Worm (Caenorhabditis elegans) whole organism, young adult: Measurements from ENCODE around the gene pigg-1.

Source experiments
- B0035.1 ChIP-seq: sonication (generic microtip); optimal IDR thresholded peaks from 2 replicates; lab custom pipeline; 2016; ENCODE audit warnings: missing genetic modification characterization, mild to moderate bottlenecking, missing compliant biosample characterization, missing genotype, missing genetic modification reagents
- B0261.1 ChIP-seq: sonication (generic microtip); optimal IDR thresholded peaks from 2 replicates; lab custom pipeline; 2016; ENCODE audit warnings: mild to moderate bottlenecking, missing genetic modification characterization, moderate library complexity, missing compliant biosample characterization
- B0336.3 ChIP-seq: fragments of 200-800 bp; sonication (Bioruptor generic); IDR thresholded peaks from 2 replicates; pipeline ENCODE4 v1.3.6; 2022; ENCODE audit warnings: missing genetic modification characterization, missing compliant biosample characterization
- C17E4.6 ChIP-seq: fragments of 200-800 bp; sonication (Bioruptor generic); IDR thresholded peaks from 2 replicates; pipeline ENCODE4 v1.3.6; 2022; ENCODE audit warnings: missing genetic modification reagents, missing genetic modification characterization, missing compliant biosample characterization
- F23B12.7 ChIP-seq: sonication (generic microtip); optimal IDR thresholded peaks from 2 replicates; lab custom pipeline; 2017; ENCODE audit warnings: missing genetic modification characterization, mild to moderate bottlenecking, missing compliant biosample characterization, antibody characterized with exemption, moderate library complexity; ENCODE audit not compliant: insufficient read depth
- F33H1.4 ChIP-seq: fragments of 200-800 bp; sonication (Bioruptor generic); IDR thresholded peaks from 2 replicates; pipeline ENCODE4 v1.3.6; 2022; ENCODE audit warnings: missing genetic modification reagents, missing genetic modification characterization, missing compliant biosample characterization
- F52B5.7 ChIP-seq: sonication (generic microtip); optimal IDR thresholded peaks from 2 replicates; lab custom pipeline; 2016; ENCODE audit warnings: mild to moderate bottlenecking, missing genetic modification characterization, missing compliant biosample characterization
- F57A8.1 ChIP-seq: fragments of 200-800 bp; sonication (Bioruptor generic); optimal IDR thresholded peaks from 2 replicates; lab custom pipeline; 2018; ENCODE audit warnings: mild to moderate bottlenecking, missing genetic modification characterization, moderate library complexity, missing compliant biosample characterization
- Y56A3A.18 ChIP-seq: fragments of 200-800 bp; sonication (Bioruptor generic); IDR thresholded peaks from 2 replicates; pipeline ENCODE4 v1.3.6; 2022; ENCODE audit warnings: missing genetic modification reagents, missing genetic modification characterization, missing compliant biosample characterization
- Y95B8A.8 ChIP-seq: fragments of 200-800 bp; sonication (Bioruptor generic); IDR thresholded peaks from 2 replicates; pipeline ENCODE4 v1.3.6; 2022; ENCODE audit warnings: missing genetic modification reagents, missing genetic modification characterization, missing compliant biosample characterization
- aptf-3 ChIP-seq: fragments of 200-800 bp; sonication (Bioruptor generic); IDR thresholded peaks from 2 replicates; pipeline ENCODE4 v1.3.6; 2022; ENCODE audit warnings: missing genetic modification characterization, missing compliant biosample characterization
- atf-7 ChIP-seq: sonication (generic microtip); optimal IDR thresholded peaks from 2 replicates; lab custom pipeline; 2017; ENCODE audit warnings: mild to moderate bottlenecking, missing genetic modification characterization, missing compliant biosample characterization
- bed-1 ChIP-seq: fragments of 200-800 bp; sonication (Bioruptor generic); IDR thresholded peaks from 2 replicates; pipeline ENCODE4 v1.3.6; 2022; ENCODE audit warnings: missing genetic modification reagents, missing genetic modification characterization, missing compliant biosample characterization
- cebp-2 ChIP-seq: fragments of 200-800 bp; sonication (Bioruptor generic); IDR thresholded peaks from 2 replicates; pipeline ENCODE4 v1.3.6; 2022; ENCODE audit warnings: missing genetic modification characterization, missing compliant biosample characterization
- ceh-100 ChIP-seq: fragments of 200-800 bp; sonication (Bioruptor generic); IDR thresholded peaks from 2 replicates; pipeline ENCODE4 v1.3.6; 2022; ENCODE audit warnings: missing genetic modification reagents, missing genetic modification characterization, missing compliant biosample characterization
- dox-1 ChIP-seq: fragments of 200-800 bp; sonication (Bioruptor generic); IDR thresholded peaks from 2 replicates; pipeline ENCODE4 v1.3.6; 2022; ENCODE audit warnings: missing genetic modification reagents, missing genetic modification characterization, missing compliant biosample characterization
- efl-1 ChIP-seq: fragments of 150-350 bp; optimal IDR thresholded peaks from 2 replicates; lab custom pipeline; 2014; ENCODE audit warnings: missing biosample characterization, missing genetic modification reagents, missing genetic modification characterization
- egl-18 ChIP-seq: fragments of 200-800 bp; sonication (Bioruptor generic); IDR thresholded peaks from 2 replicates; pipeline ENCODE4 v1.3.6; 2022; ENCODE audit warnings: missing genetic modification reagents, missing genetic modification characterization, missing compliant biosample characterization
- egl-44 ChIP-seq: fragments of 200-800 bp; sonication (Bioruptor generic); IDR thresholded peaks from 2 replicates; pipeline ENCODE4 v1.3.6; 2022; ENCODE audit warnings: missing genetic modification reagents, missing genetic modification characterization, missing compliant biosample characterization
- egrh-3 ChIP-seq: fragments of 200-800 bp; sonication (Bioruptor generic); IDR thresholded peaks from 2 replicates; pipeline ENCODE4 v1.3.6; 2022; ENCODE audit warnings: missing genetic modification reagents, missing genetic modification characterization, missing compliant biosample characterization
- ets-4 ChIP-seq: fragments of 200-800 bp; sonication (Bioruptor generic); optimal IDR thresholded peaks from 2 replicates; lab custom pipeline; 2018; ENCODE audit warnings: mild to moderate bottlenecking, missing genetic modification characterization, missing compliant biosample characterization
- hlh-12 ChIP-seq: sonication (generic microtip); optimal IDR thresholded peaks from 2 replicates; lab custom pipeline; 2016; ENCODE audit warnings: missing genetic modification characterization, missing compliant biosample characterization
- hmg-1.2 ChIP-seq: fragments of 200-800 bp; sonication (Bioruptor generic); IDR thresholded peaks from 2 replicates; pipeline ENCODE4 v1.3.6; 2022; ENCODE audit warnings: missing genetic modification reagents, missing genetic modification characterization, missing compliant biosample characterization
- hrde-1 ChIP-seq: sonication (generic microtip); optimal IDR thresholded peaks from 2 replicates; lab custom pipeline; 2016; ENCODE audit warnings: missing genetic modification characterization, mild to moderate bottlenecking, missing compliant biosample characterization, moderate library complexity, missing genotype, missing genetic modification reagents, borderline replicate concordance
- hsf-1 ChIP-seq: fragments of 200-800 bp; sonication (Bioruptor generic); IDR thresholded peaks from 2 replicates; pipeline ENCODE4 v1.3.6; 2022; ENCODE audit warnings: missing genetic modification reagents, missing genetic modification characterization, missing compliant biosample characterization
- lin-54 ChIP-seq: fragments of 200-800 bp; sonication (Bioruptor generic); optimal IDR thresholded peaks from 2 replicates; lab custom pipeline; 2018; ENCODE audit warnings: mild to moderate bottlenecking, missing genetic modification characterization, missing compliant biosample characterization
- lir-1 ChIP-seq: fragments of 200-800 bp; sonication (Bioruptor generic); conservative IDR thresholded peaks from 2 replicates; pipeline ENCODE4 v1.3.6; 2022; ENCODE audit warnings: missing genetic modification reagents, missing genetic modification characterization, missing compliant biosample characterization
- lsl-1 ChIP-seq: fragments of 200-800 bp; sonication (Bioruptor generic); optimal IDR thresholded peaks from 2 replicates; lab custom pipeline; 2018; ENCODE audit warnings: mild to moderate bottlenecking, missing genetic modification characterization, moderate library complexity, missing compliant biosample characterization
- lsy-27 ChIP-seq: sonication (generic microtip); optimal IDR thresholded peaks from 2 replicates; lab custom pipeline; 2017; ENCODE audit warnings: missing genetic modification characterization, mild to moderate bottlenecking, missing compliant biosample characterization, antibody characterized with exemption, missing genotype, borderline replicate concordance; ENCODE audit not compliant: insufficient read depth
- madf-8 ChIP-seq: fragments of 200-800 bp; sonication (Bioruptor generic); conservative IDR thresholded peaks from 2 replicates; pipeline ENCODE4 v1.3.6; 2022; ENCODE audit warnings: missing genetic modification reagents, missing genetic modification characterization, missing compliant biosample characterization
- mcd-1 ChIP-seq: fragments of 200-800 bp; sonication (Bioruptor generic); IDR thresholded peaks from 2 replicates; pipeline ENCODE4 v1.3.6; 2022; ENCODE audit warnings: missing genetic modification reagents, missing genetic modification characterization, missing compliant biosample characterization
- mes-4 ChIP-seq: sonication (generic microtip); optimal IDR thresholded peaks from 2 replicates; lab custom pipeline; 2016; ENCODE audit warnings: missing genotype, missing genetic modification characterization, missing compliant biosample characterization
- mxl-1 ChIP-seq: sonication (generic microtip); optimal IDR thresholded peaks from 2 replicates; lab custom pipeline; 2016; ENCODE audit warnings: missing genetic modification characterization, missing compliant biosample characterization
- nfya-2 ChIP-seq: fragments of 200-800 bp; sonication (Bioruptor generic); IDR thresholded peaks from 2 replicates; pipeline ENCODE4 v1.3.6; 2022; ENCODE audit warnings: missing genetic modification reagents, missing genetic modification characterization, missing compliant biosample characterization
- nfyb-1 ChIP-seq: fragments of 200-800 bp; sonication (Bioruptor generic); IDR thresholded peaks from 2 replicates; pipeline ENCODE4 v1.3.6; 2022; ENCODE audit warnings: missing genetic modification reagents, missing genetic modification characterization, missing compliant biosample characterization
- nhr-120 ChIP-seq: fragments of 200-800 bp; sonication (Bioruptor generic); IDR thresholded peaks from 2 replicates; pipeline ENCODE4 v1.3.6; 2022; ENCODE audit warnings: missing genetic modification characterization, missing compliant biosample characterization
- pbrm-1 ChIP-seq: fragments of 200-800 bp; sonication (Bioruptor generic); IDR thresholded peaks from 2 replicates; pipeline ENCODE4 v1.3.6; 2022; ENCODE audit warnings: missing genetic modification reagents, missing genetic modification characterization, missing compliant biosample characterization
- pha-4 ChIP-seq: fragments of 150-350 bp; sonication (generic microtip); optimal IDR thresholded peaks from 2 replicates; lab custom pipeline; 2014; ENCODE audit warnings: missing biosample characterization, missing genetic modification reagents, missing genetic modification characterization
- snpc-1.3 ChIP-seq: sonication (generic microtip); optimal IDR thresholded peaks from 2 replicates; lab custom pipeline; 2017; ENCODE audit warnings: missing genetic modification characterization, mild to moderate bottlenecking, missing compliant biosample characterization, antibody characterized with exemption, moderate library complexity, missing genotype, missing genetic modification reagents; ENCODE audit not compliant: insufficient read depth
- snpc-3.4 ChIP-seq: sonication (generic microtip); optimal IDR thresholded peaks from 2 replicates; lab custom pipeline; 2017; ENCODE audit warnings: missing genetic modification characterization, mild to moderate bottlenecking, missing compliant biosample characterization, antibody characterized with exemption, moderate library complexity, missing genotype, missing genetic modification reagents
- tbp1 ChIP-seq: fragments of 200-800 bp; sonication (Bioruptor generic); optimal IDR thresholded peaks from 2 replicates; lab custom pipeline; 2018; ENCODE audit warnings: mild to moderate bottlenecking, missing genetic modification characterization, missing compliant biosample characterization
- tbx-9 ChIP-seq: sonication (generic microtip); optimal IDR thresholded peaks from 2 replicates; lab custom pipeline; 2016; ENCODE audit warnings: borderline replicate concordance, missing genetic modification characterization, inconsistent platforms, missing compliant biosample characterization
- unc-62 ChIP-seq: fragments of 150-350 bp; optimal IDR thresholded peaks from 2 replicates; lab custom pipeline; 2014; ENCODE audit warnings: missing biosample characterization, missing genetic modification reagents, missing genetic modification characterization
- ztf-18 ChIP-seq: sonication (generic microtip); optimal IDR thresholded peaks from 2 replicates; lab custom pipeline; 2016; ENCODE audit warnings: missing genotype, mild to moderate bottlenecking, missing genetic modification characterization, missing compliant biosample characterization
- ztf-26 ChIP-seq: sonication (generic microtip); optimal IDR thresholded peaks from 2 replicates; lab custom pipeline; 2017; ENCODE audit warnings: missing genetic modification characterization, missing compliant biosample characterization
- ztf-3 ChIP-seq: fragments of 200-800 bp; sonication (Bioruptor generic); optimal IDR thresholded peaks from 2 replicates; lab custom pipeline; 2018; ENCODE audit warnings: mild to moderate bottlenecking, missing genetic modification characterization, missing compliant biosample characterization

The pigg-1 gene

DNA sequence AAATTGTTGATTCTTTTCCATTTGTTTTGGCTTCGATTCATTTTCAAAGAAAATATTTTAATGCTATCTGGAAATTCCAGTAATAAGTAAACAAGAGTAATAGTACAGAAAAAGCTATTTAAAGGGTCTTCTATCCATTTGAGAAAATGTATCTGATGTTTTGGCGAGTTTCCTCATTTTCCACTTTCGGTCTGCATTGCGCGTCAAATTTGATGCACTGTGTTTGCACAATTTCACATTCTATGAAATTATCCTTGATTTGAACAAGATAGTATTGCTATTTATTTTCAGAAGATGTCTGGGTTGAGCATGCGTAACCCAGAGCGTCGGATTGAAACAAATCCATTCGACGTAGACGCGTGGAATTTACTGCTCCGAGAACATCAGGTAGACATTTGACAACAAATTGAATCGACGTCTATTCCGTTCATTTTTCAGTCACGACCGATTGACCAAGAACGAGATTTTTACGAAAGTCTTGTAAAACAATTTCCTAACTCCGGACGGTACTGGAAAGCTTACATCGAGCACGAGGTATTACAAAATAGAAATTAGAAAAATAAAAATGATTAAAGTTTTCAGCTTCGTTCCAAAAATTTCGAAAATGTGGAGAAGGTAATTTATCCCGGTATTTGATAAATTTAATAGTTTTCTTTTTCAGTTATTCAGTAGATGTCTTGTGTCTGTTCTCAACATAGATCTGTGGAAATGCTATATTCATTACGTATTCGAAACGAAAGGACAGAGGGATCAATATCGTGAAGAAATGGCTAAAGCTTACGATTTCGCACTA, 3.7 kb upstream of the pigg-1 start, which contains the start of gene suf-1 (continued):
- TF ChIP-seq ceh-100 (GFP tag; lab: Robert Waterston, UW) (peak; percentile 32; the same call in 1 of the 2 replicates), hrde-1 (tag; lab: Kevin White, UChicago) (peak; percentile 92), nfya-2 (GFP tag; lab: Robert Waterston, UW) (no peak), ztf-3 (GFP tag; lab: Kevin White, UChicago) (no peak), tbx-9 (tag; lab: Kevin White, UChicago) (no peak), aptf-3 (peak; percentile 13; the same call in 1 of the 2 replicates), egl-44 (GFP tag; lab: Robert Waterston, UW) (no peak), madf-8 (GFP tag; lab: Robert Waterston, UW) (peak; percentile 44; the same call in 1 of the 2 replicates), lir-1 (GFP tag; lab: Robert Waterston, UW) (no peak), cebp-2 (peak; percentile 77; the same call in 1 of the 2 replicates), F23B12.7 (tag; lab: Kevin White, UChicago) (peak; percentile 61), dox-1 (GFP tag; lab: Robert Waterston, UW) (peak; percentile 12; the same call in 1 of the 2 replicates), pbrm-1 (GFP tag; lab: Robert Waterston, UW) (peak; percentile 45; the same call in 1 of the 2 replicates), B0261.1 (tag; lab: Kevin White, UChicago) (no peak), Y56A3A.18 (GFP tag; lab: Robert Waterston, UW) (peak; percentile 75; the same call in 1 of the 2 replicates), snpc-3.4 (peak; percentile 80), ets-4 (GFP tag; lab: Kevin White, UChicago) (no peak), nfyb-1 (peak; percentile 39; the same call in 1 of the 2 replicates), F33H1.4 (peak; percentile 65), C17E4.6 (GFP tag; lab: Robert Waterston, UW) (peak; percentile 60), mcd-1 (GFP tag; lab: Robert Waterston, UW) (peak; percentile 34; the same call in 1 of the 2 replicates), hsf-1 (peak; percentile 79), nhr-120 (GFP tag; lab: Robert Waterston, UW) (no peak), snpc-1.3 (tag; lab: Kevin White, UChicago) (peak; percentile 2), hlh-12 (tag; lab: Kevin White, UChicago) (no peak), B0035.1 (tag; lab: Kevin White, UChicago) (no peak), egl-18 (no peak), F57A8.1 (GFP tag; lab: Kevin White, UChicago) (no peak), atf-7 (peak; percentile 56), ztf-26 (tag; lab: Kevin White, UChicago) (no peak), mxl-1 (peak; percentile 29), egrh-3 (no peak), lin-54 (GFP tag; lab: Kevin White, UChicago) (peak; percentile 73), mes-4 (no peak), pha-4 (tag; lab: Kevin White, UChicago) (no peak), B0336.3 (GFP tag; lab: Robert Waterston, UW) (peak; percentile 89), lsy-27 (no peak), lsl-1 (GFP tag; lab: Kevin White, UChicago) (peak; percentile 58), Y95B8A.8 (0 out of 2 replicates have a peak, but pooled peaks have one; percentile 34), tbp1 (GFP tag; lab: Kevin White, UChicago) (peak; percentile 36), unc-62 (no peak), bed-1 (GFP tag; lab: Robert Waterston, UW) (0 out of 2 replicates have a peak, but pooled peaks have one; percentile 20), efl-1 (GFP tag; lab: Kevin White, UChicago) (peak; percentile 43), ztf-18 (tag; lab: Kevin White, UChicago) (no peak), F52B5.7 (tag; lab: Kevin White, UChicago) (peak; percentile 22), hmg-1.2 (GFP tag; lab: Robert Waterston, UW) (peak; percentile 49; the same call in 1 of the 2 replicates)
